Fruit fly (Drosophila melanogaster) Kc167 (cell line): ENCODE data around the gene dtn.

Source experiments
- Myc ChIP-seq: fragments of >200 bp; optimal IDR thresholded peaks from 2 replicates; lab custom pipeline; 2017; ENCODE audit warnings: missing external identifiers
- Sin3A ChIP-seq: fragments of >200 bp; optimal IDR thresholded peaks from 2 replicates; lab custom pipeline; 2018; ENCODE audit warnings: missing external identifiers
- h ChIP-seq: fragments of >200 bp; optimal IDR thresholded peaks from 3 replicates; lab custom pipeline; 2018; ENCODE audit warnings: missing external identifiers
- insv ChIP-seq: fragments of >200 bp; optimal IDR thresholded peaks from 3 replicates; lab custom pipeline; 2018; ENCODE audit warnings: missing external identifiers
- psq ChIP-seq: fragments of >200 bp; optimal IDR thresholded peaks from 2 replicates; lab custom pipeline; 2017; ENCODE audit warnings: missing external identifiers
- ttk ChIP-seq: sonication (Bioruptor generic); optimal IDR thresholded peaks from 2 replicates; lab custom pipeline; 2017; ENCODE audit warnings: missing external identifiers

The dtn gene

DNA sequence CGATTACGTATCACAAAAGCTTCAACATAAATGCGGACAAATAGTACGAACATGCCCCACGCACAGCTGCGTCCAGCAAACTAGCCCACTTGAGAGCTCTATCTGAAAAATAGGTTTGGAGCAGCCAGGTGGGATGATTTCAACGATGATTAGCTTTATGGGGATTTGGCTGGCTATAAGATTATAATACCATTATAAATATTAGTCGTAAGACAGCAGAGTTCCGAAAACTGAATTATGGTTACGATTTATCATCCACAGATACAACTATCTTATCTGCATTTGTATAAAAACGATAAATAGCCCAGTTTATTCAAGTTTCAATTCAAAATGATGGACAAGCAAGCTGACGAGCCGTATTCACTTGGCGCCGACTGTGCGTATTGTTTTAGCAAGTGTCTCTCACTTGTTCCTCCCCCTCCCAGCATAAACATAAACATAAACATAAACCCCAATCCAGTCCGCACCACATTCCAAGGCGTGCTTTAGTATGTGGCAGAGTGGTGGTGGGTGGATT, 38.2 kb downstream of the dtn start:
- no peak for TF ChIP-seq insv (lab: Kevin White, UChicago)
- TF ChIP-seq psq (lab: Kevin White, UChicago), result no peak
- no peak for TF ChIP-seq Myc (lab: Kevin White, UChicago)
- no peak for TF ChIP-seq h (lab: Kevin White, UChicago)
- TF ChIP-seq ttk (lab: Kevin White, UChicago), result no peak
- TF ChIP-seq Sin3A (lab: Kevin White, UChicago), result no peak

DNA sequence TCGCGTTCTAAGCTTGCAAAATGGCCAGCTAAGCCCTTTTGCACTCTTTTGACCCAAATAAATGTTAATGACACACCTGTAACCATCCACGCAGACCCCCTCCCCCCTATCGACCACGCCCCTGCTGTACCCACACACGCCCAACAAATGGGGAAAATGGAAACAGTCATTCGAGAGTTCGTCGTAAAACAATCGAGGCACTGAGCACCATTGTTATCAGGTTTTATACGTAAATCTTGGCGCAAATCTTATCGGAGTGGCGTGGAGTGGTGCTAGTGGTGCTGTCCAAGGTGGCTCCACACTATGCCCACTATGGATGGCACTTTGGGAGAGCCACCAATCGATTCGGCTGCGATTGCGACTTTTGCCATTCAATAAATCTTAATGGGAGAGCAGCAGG, 39.0 kb downstream of the dtn start:
- TF ChIP-seq Sin3A (lab: Kevin White, UChicago), result no peak
- TF ChIP-seq ttk (lab: Kevin White, UChicago), result no peak
- TF ChIP-seq h (lab: Kevin White, UChicago), result no peak
- no peak for TF ChIP-seq Myc (lab: Kevin White, UChicago)
- TF ChIP-seq psq (lab: Kevin White, UChicago), result no peak
- TF ChIP-seq insv (lab: Kevin White, UChicago), result no peak

DNA sequence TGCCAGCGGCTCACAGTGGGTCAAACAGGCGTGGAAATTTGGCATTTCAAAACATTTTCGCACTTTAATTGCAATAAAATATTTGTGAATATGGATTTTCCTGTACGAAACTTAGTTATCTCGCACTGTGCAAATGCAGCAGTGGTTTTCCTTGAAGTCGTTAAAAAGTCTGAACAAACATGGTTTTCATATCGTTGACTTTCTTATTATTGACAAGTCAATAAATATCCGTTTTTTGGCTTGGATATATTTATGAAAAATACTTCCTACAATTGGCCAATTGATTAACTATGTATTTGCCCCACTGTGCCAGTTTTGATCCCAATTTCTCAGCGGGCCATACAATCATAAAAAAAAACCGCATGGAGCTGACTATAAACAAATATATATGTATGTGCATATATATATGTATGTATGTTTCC, 40.0 kb downstream of the dtn start:
- TF ChIP-seq ttk (lab: Kevin White, UChicago) (no peak), insv (lab: Kevin White, UChicago) (no peak), Myc (lab: Kevin White, UChicago) (no peak), Sin3A (lab: Kevin White, UChicago) (no peak), h (lab: Kevin White, UChicago) (no peak), psq (lab: Kevin White, UChicago) (no peak)

DNA sequence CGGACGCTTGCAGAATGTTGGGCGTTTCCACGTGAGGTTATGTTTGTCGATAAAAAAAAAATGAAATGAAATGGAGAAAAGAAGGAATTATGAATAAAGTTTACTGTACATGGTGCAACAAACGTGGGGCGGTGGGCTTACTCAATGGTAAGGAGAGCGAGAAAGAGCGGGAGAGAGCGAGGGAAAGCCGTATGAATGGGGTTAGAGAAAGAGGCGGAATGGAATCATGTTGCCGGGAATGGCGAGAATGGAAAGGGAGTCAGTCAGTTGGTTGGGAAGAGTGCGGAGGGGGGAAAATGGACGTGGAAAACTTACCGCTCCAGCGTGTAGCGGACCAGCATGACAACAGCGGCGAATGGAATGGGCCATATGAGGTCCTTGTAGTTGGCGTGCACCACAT, 40.6 kb downstream of the dtn start:
- no peak for TF ChIP-seq h (lab: Kevin White, UChicago)
- peak; percentile 51 for TF ChIP-seq ttk (lab: Kevin White, UChicago)

DNA sequence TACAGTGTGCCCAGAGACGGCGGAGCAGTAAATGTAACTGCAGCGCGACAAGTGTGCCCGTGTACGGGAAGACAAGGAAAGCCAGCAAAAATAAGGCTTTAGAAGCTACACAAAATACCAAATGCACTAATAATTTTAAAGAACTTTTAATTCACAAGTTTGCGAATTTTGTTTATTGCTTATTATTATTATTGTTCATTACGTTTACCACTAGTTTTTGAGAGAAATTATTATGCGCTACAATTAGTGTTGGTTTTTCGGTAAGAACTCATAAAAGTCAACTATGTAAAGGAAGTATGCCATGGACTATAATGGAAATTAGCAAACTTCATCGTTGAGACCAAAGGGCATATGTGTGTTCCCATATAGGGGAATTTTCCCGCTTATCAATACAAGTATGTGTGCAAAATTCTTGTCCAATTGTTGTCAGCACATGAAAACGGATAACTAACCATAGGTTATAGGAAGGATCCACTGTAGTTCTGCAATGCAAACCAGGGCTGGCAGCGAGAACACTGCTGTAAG, 41.8 kb downstream of the dtn start, which contains the start of gene schlank:
Gene schlank (minus strand): TSS at position 42 of the 525 bp plus-strand sequence.
- no peak for TF ChIP-seq Sin3A (lab: Kevin White, UChicago)
- no peak for TF ChIP-seq ttk (lab: Kevin White, UChicago)
- no peak for TF ChIP-seq insv (lab: Kevin White, UChicago)
- no peak for TF ChIP-seq psq (lab: Kevin White, UChicago)
- no peak for TF ChIP-seq h (lab: Kevin White, UChicago)
- no peak for TF ChIP-seq Myc (lab: Kevin White, UChicago)

DNA sequence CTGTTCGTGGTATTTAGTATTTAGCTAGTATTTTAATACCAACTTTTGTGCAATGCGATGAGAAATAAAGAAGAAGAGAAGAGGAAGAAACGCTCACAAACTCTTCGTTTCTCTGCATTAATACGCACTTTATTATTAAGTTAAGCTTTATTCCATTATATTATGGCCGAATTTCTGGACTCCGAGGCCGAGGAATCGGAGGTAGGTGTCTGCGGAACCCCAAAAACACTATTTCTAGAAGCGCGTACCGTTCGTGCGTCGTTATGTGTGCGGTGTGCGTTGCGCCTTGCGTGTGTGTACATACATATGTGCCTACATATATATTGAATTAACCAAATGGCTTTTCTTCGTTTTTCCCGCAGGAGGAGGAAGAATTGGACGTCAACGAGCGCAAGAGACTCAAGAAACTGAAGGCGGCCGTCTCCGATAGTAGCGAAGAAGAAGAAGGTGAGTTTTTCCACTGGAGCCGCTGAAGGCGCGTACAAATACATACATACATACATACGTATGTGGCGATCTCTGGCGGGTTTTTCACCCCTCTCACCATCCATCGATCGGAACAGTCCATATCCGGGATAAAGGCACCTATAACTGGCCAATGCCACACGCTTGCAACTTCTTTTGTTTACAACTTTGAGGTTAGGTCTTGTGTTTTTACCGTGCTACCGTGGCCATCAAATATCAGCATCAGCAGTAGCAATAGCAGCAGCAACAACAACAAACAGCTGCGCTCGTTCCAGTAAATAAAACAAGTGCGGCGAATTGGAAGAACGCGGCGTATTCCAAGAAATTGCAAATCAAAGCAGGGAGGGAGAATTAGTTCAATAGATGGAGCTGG, 42.5 kb downstream of the dtn start, which contains the start of gene Spt6:
Gene Spt6 (plus strand): TSS at position 53 of the 838 bp plus-strand sequence.
- TF ChIP-seq h (lab: Kevin White, UChicago) (no peak), ttk (lab: Kevin White, UChicago) (no peak), insv (lab: Kevin White, UChicago) (no peak), Myc (lab: Kevin White, UChicago) (no peak), psq (lab: Kevin White, UChicago) (no peak), Sin3A (lab: Kevin White, UChicago) (no peak)

DNA sequence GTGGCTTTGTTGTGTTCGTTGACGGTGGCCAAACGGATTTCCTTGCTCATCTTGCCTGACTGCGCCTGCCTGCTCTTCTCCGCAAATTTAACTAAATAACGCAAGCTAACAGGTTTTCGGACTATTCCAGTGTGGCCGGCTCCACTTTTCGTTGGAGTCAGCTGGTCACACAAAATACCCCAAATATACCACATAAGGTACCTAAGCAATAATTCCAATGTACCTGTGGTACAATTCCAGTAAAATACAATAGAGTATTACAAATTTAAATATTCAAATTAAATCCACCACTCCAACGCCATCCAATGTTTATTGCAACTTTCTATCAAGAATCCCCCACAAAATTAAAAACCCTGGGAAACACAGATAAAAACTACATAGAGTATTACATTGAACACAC, 51.1 kb downstream of the dtn start, which contains the start of gene CG3566:
Gene CG3566 (minus strand): TSS at position 135 of the 400 bp plus-strand sequence.
- no peak for TF ChIP-seq Myc (lab: Kevin White, UChicago)

DNA sequence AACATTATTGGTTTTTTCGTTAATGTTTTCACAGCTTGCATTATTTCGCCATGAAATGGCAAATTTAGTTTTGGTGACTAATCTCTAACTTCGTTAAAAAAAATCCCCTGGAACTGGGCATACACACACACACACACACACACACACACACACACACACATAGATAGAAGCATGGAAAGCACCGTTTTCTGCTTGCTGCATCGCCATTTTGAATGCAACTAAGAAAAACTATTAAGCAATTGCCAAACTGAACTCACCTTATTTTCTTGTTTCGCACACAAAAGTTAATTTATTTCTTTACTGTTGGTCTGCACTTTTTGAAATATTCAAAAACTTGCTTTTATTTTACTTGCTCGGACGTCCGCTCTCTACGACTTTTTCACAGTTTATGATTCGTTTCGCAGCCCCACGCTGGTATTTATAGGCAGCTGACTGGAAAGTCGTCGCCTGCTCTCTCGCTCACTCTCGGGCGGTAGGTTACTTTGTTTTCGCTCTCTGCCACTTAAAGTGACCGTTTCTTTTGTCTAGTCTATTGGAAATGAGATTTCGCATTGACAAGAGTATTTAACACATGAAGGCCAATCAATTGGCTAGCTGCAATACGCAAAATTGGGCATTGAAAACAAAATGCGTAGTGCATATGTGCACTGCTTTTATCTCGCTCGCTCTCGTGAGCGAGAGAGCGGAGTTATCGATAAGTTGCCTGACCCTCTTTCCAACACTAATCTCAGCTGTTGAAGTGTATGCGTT, 53.6 kb downstream of the dtn start:
- no peak for TF ChIP-seq Sin3A (lab: Kevin White, UChicago)
- no peak for TF ChIP-seq psq (lab: Kevin White, UChicago)
- no peak for TF ChIP-seq h (lab: Kevin White, UChicago)
- TF ChIP-seq insv (lab: Kevin White, UChicago), result no peak
- no peak for TF ChIP-seq Myc (lab: Kevin White, UChicago)
- TF ChIP-seq ttk (lab: Kevin White, UChicago), result no peak

DNA sequence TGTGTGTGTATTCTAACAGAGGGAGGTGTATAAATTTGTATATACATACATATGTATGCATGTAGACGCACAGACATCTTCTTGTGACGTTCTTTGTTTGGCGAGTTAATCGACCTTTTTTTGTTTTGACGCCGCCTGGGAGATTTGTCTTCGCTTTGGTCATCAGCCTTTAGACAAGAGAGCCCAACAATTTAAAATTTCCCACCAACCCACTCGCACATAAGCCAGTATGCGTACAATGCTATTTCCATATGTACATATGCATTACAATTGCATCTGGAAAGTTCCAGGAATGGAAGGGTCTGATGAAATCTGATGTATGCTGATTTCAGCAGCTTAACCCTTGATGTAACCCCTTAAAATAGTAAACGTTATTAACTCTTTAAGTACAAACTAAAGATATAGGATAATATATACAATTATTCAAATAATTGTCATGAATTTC, 54.2 kb downstream of the dtn start, which contains the start of gene Ubi-p5E:
Gene Ubi-p5E (minus strand): TSS at position 19 of the 445 bp plus-strand sequence.
- TF ChIP-seq Sin3A (lab: Kevin White, UChicago) (no peak), ttk (lab: Kevin White, UChicago) (no peak)

DNA sequence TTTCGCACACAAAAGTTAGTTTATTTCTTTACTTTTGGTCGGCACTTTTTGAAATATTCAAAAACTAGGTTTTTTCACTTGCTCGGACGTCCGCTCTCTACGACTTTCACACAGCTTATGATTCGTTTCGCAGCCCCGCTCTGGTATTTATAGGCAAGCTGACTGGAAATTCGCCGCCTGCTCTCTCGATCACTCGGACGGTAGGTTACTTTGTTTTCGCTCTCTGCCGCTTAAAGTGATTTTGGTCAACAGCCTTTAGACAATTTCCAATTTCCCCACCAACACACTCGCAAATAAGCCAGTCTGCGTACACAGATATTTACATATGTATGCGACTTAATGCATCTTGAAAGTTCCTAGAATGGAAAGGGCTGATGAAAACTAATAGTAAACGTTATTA, 58.0 kb downstream of the dtn start, which contains the start of gene CG11700:
Gene CG11700 (minus strand): TSS at position 106 of the 400 bp plus-strand sequence.
- TF ChIP-seq ttk (lab: Kevin White, UChicago) (no peak), Myc (lab: Kevin White, UChicago) (no peak), h (lab: Kevin White, UChicago) (no peak), Sin3A (lab: Kevin White, UChicago) (no peak), insv (lab: Kevin White, UChicago) (no peak), psq (lab: Kevin White, UChicago) (no peak)
